Fruit fly (Drosophila melanogaster): ENCODE data around the gene CG45078.

DNA sequence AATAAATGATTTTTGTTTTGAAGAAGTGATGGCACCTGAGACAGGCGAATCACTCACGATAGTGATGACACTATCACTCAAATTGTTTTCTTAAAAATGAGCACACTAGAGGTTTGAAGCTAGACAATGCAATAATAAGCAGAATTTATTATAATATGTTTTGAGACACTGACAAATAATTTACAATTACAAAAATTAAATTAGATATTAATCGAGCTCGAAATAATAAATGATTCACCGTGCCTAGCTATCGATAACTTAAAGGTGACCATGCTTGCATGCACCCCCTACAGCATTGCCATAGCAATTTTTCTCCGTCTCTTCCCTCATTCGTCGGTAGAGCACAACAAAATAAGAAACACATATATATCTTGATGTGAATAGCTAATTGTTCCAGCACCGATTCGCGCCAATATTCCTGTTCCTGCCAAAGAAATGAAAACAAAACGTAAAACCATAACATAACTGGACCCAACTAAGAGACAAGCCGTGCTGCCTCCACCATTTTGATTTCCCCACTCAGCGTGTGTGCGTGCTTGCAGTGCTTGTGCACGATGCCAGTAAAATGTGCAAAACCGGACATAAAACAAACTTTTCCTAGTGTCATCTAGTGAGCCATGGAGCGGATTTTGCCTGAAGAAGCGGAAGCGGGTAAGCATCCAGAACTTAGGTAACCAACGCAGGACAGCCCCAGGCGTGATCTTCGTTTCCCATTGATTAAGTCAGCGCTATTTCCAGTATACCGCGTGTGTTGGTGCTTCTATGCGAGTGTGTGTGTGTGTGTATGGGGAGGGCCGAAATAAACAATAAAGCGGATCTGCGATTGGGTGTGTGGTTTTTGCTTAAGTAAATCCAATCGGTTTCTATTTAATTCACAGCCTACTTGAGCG is 16.0 kb downstream of the CG45078 start, which contains the start of the genes MED7 and Cap-H2:
- TF ChIP-seq usp (GFP tag; optimal IDR thresholded peaks at IDR 0.05) (no peak), psq (optimal IDR thresholded peaks at IDR 0.05) (peak; percentile 6), CG8478 (optimal IDR thresholded peaks at IDR 0.05) (no peak), Dll (optimal IDR thresholded peaks at IDR 0.05) (no peak), EcR (GFP tag; optimal IDR thresholded peaks at IDR 0.05) (no peak)
